Worm (Caenorhabditis elegans) whole organism, young adult: ENCODE data around the gene F33A8.4.
A peak's percentile ranks its signal among the peaks of the same experiment; 100 is the strongest.

Source experiments
- B0019.2 ChIP-seq: fragments of 200-800 bp; sonication (Bioruptor generic); conservative IDR thresholded peaks from 2 replicates; pipeline ENCODE4 v1.3.6; 2022; ENCODE audit warnings: missing genetic modification reagents, missing genetic modification characterization, missing compliant biosample characterization
- D2030.7 ChIP-seq: fragments of 200-800 bp; sonication (Bioruptor generic); IDR thresholded peaks from 2 replicates; pipeline ENCODE4 v1.3.6; 2022; ENCODE audit warnings: missing genetic modification reagents, missing genetic modification characterization, missing compliant biosample characterization
- F23B12.7 ChIP-seq: sonication (generic microtip); optimal IDR thresholded peaks from 2 replicates; lab custom pipeline; 2017; ENCODE audit warnings: missing genetic modification characterization, mild to moderate bottlenecking, missing compliant biosample characterization, antibody characterized with exemption, moderate library complexity; ENCODE audit not compliant: insufficient read depth
- F39B2.1 ChIP-seq: fragments of 200-800 bp; sonication (Bioruptor generic); IDR thresholded peaks from 2 replicates; pipeline ENCODE4 v1.3.6; 2022; ENCODE audit warnings: missing genetic modification reagents, missing genetic modification characterization, missing compliant biosample characterization
- F55B11.4 ChIP-seq: sonication (generic microtip); optimal IDR thresholded peaks from 2 replicates; lab custom pipeline; 2016; ENCODE audit warnings: missing compliant biosample characterization, missing genetic modification characterization, borderline replicate concordance; ENCODE audit not compliant: insufficient read depth
- F57A8.1 ChIP-seq: fragments of 200-800 bp; sonication (Bioruptor generic); optimal IDR thresholded peaks from 2 replicates; lab custom pipeline; 2018; ENCODE audit warnings: mild to moderate bottlenecking, missing genetic modification characterization, moderate library complexity, missing compliant biosample characterization
- F57C9.4 ChIP-seq: sonication (generic microtip); optimal IDR thresholded peaks from 2 replicates; lab custom pipeline; 2017; ENCODE audit warnings: mild to moderate bottlenecking, missing genetic modification characterization, missing compliant biosample characterization
- Y53G8AR.9 ChIP-seq: fragments of 200-800 bp; sonication (Bioruptor generic); conservative IDR thresholded peaks from 2 replicates; pipeline ENCODE4 v1.3.6; 2022; ENCODE audit warnings: missing genetic modification reagents, missing genetic modification characterization, missing compliant biosample characterization
- Y67H2A.10 ChIP-seq: fragments of 200-800 bp; sonication (Bioruptor generic); conservative IDR thresholded peaks from 2 replicates; pipeline ENCODE4 v1.3.6; 2022; ENCODE audit warnings: missing genetic modification reagents, missing genetic modification characterization, missing compliant biosample characterization
- Y79H2A.3 ChIP-seq: fragments of 200-800 bp; sonication (Bioruptor generic); conservative IDR thresholded peaks from 2 replicates; pipeline ENCODE4 v1.3.6; 2022; ENCODE audit warnings: missing genetic modification reagents, missing genetic modification characterization, missing compliant biosample characterization
- Y95B8A.8 ChIP-seq: fragments of 200-800 bp; sonication (Bioruptor generic); IDR thresholded peaks from 2 replicates; pipeline ENCODE4 v1.3.6; 2022; ENCODE audit warnings: missing genetic modification reagents, missing genetic modification characterization, missing compliant biosample characterization
- attf-5 ChIP-seq: fragments of 200-800 bp; sonication (Bioruptor generic); optimal IDR thresholded peaks from 2 replicates; lab custom pipeline; 2018; ENCODE audit warnings: mild to moderate bottlenecking, missing genetic modification characterization, missing compliant biosample characterization
- bed-2 ChIP-seq: fragments of 200-800 bp; sonication (Bioruptor generic); IDR thresholded peaks from 2 replicates; pipeline ENCODE4 v1.3.6; 2022; ENCODE audit warnings: missing genetic modification reagents, missing genetic modification characterization, missing compliant biosample characterization
- cebp-1 ChIP-seq, 2 experiments: fragments of 200-800 bp in 1 of 2; sonication (Bioruptor generic) in 1 of 2; sonication (generic microtip) in 1 of 2; IDR thresholded peaks in 1 of 2; optimal IDR thresholded peaks in 1 of 2; 2 replicates each; pipeline versions ENCODE4 v1.3.6 to Lab custom; 2017 to 2022; ENCODE audit warnings: missing compliant biosample characterization in 2 of 2, missing genetic modification characterization in 2 of 2, mild to moderate bottlenecking in 1 of 2, missing genetic modification reagents in 1 of 2, moderate library complexity in 1 of 2
- ceh-27 ChIP-seq: fragments of 200-800 bp; sonication (Bioruptor generic); optimal IDR thresholded peaks from 2 replicates; lab custom pipeline; 2018; ENCODE audit warnings: mild to moderate bottlenecking, missing genetic modification characterization, moderate library complexity, missing compliant biosample characterization
- ceh-58 ChIP-seq: fragments of 200-800 bp; sonication (Bioruptor generic); IDR thresholded peaks from 2 replicates; pipeline ENCODE4 v1.3.6; 2022; ENCODE audit warnings: missing genetic modification characterization, missing compliant biosample characterization
- ceh-79 ChIP-seq: sonication (generic microtip); optimal IDR thresholded peaks from 2 replicates; lab custom pipeline; 2017; ENCODE audit warnings: mild to moderate bottlenecking, missing genetic modification characterization, missing compliant biosample characterization
- ceh-91 ChIP-seq: fragments of 200-800 bp; sonication (Bioruptor generic); IDR thresholded peaks from 2 replicates; pipeline ENCODE4 v1.3.6; 2022; ENCODE audit warnings: missing genetic modification reagents, missing genetic modification characterization, missing compliant biosample characterization
- die-1 ChIP-seq: sonication (generic microtip); optimal IDR thresholded peaks from 2 replicates; lab custom pipeline; 2016; ENCODE audit warnings: missing genotype, mild to moderate bottlenecking, missing genetic modification characterization, missing compliant biosample characterization
- dpff-1 ChIP-seq: sonication (generic microtip); optimal IDR thresholded peaks from 2 replicates; lab custom pipeline; 2017; ENCODE audit warnings: mild to moderate bottlenecking, missing genetic modification characterization, missing compliant biosample characterization
- dpl-1 ChIP-seq: fragments of 150-350 bp; optimal IDR thresholded peaks from 2 replicates; lab custom pipeline; 2014; ENCODE audit warnings: missing biosample characterization, missing genetic modification reagents, missing genetic modification characterization
- egrh-3 ChIP-seq: fragments of 200-800 bp; sonication (Bioruptor generic); IDR thresholded peaks from 2 replicates; pipeline ENCODE4 v1.3.6; 2022; ENCODE audit warnings: missing genetic modification reagents, missing genetic modification characterization, missing compliant biosample characterization
- fkh-3 ChIP-seq: sonication (generic microtip); optimal IDR thresholded peaks from 2 replicates; lab custom pipeline; 2016; ENCODE audit warnings: mild to moderate bottlenecking, missing genetic modification characterization, missing compliant biosample characterization
- hmg-20 ChIP-seq: fragments of 200-800 bp; sonication (Bioruptor generic); IDR thresholded peaks from 2 replicates; pipeline ENCODE4 v1.3.6; 2022; ENCODE audit warnings: missing genetic modification reagents, missing genetic modification characterization, missing compliant biosample characterization
- hrde-1 ChIP-seq: sonication (generic microtip); optimal IDR thresholded peaks from 2 replicates; lab custom pipeline; 2016; ENCODE audit warnings: missing genetic modification characterization, mild to moderate bottlenecking, missing compliant biosample characterization, moderate library complexity, missing genotype, missing genetic modification reagents, borderline replicate concordance
- hsf-1 ChIP-seq: fragments of 200-800 bp; sonication (Bioruptor generic); IDR thresholded peaks from 2 replicates; pipeline ENCODE4 v1.3.6; 2022; ENCODE audit warnings: missing genetic modification reagents, missing genetic modification characterization, missing compliant biosample characterization
- let-607 ChIP-seq, 2 experiments: fragments of 200-800 bp in 1 of 2; sonication (Bioruptor generic) in 1 of 2; sonication (generic microtip) in 1 of 2; optimal IDR thresholded peaks; 2 replicates each; lab custom pipeline; 2016 to 2018; ENCODE audit warnings: mild to moderate bottlenecking in 2 of 2, missing compliant biosample characterization in 2 of 2, missing genetic modification characterization in 2 of 2, moderate library complexity in 2 of 2, missing genotype in 1 of 2
- lir-1 ChIP-seq: fragments of 200-800 bp; sonication (Bioruptor generic); conservative IDR thresholded peaks from 2 replicates; pipeline ENCODE4 v1.3.6; 2022; ENCODE audit warnings: missing genetic modification reagents, missing genetic modification characterization, missing compliant biosample characterization
- lsl-1 ChIP-seq: fragments of 200-800 bp; sonication (Bioruptor generic); optimal IDR thresholded peaks from 2 replicates; lab custom pipeline; 2018; ENCODE audit warnings: mild to moderate bottlenecking, missing genetic modification characterization, moderate library complexity, missing compliant biosample characterization
- madf-6 ChIP-seq: fragments of 200-800 bp; sonication (Bioruptor generic); IDR thresholded peaks from 2 replicates; pipeline ENCODE4 v1.3.6; 2022; ENCODE audit warnings: missing genetic modification reagents, missing genetic modification characterization, missing compliant biosample characterization
- madf-8 ChIP-seq: fragments of 200-800 bp; sonication (Bioruptor generic); conservative IDR thresholded peaks from 2 replicates; pipeline ENCODE4 v1.3.6; 2022; ENCODE audit warnings: missing genetic modification reagents, missing genetic modification characterization, missing compliant biosample characterization
- mxl-1 ChIP-seq: sonication (generic microtip); optimal IDR thresholded peaks from 2 replicates; lab custom pipeline; 2016; ENCODE audit warnings: missing genetic modification characterization, missing compliant biosample characterization
- nhr-27 ChIP-seq: fragments of 200-800 bp; sonication (Bioruptor generic); optimal IDR thresholded peaks from 2 replicates; lab custom pipeline; 2018; ENCODE audit warnings: mild to moderate bottlenecking, missing genetic modification characterization, moderate library complexity, missing compliant biosample characterization
- nhr-80 ChIP-seq: sonication (generic microtip); optimal IDR thresholded peaks from 2 replicates; lab custom pipeline; 2016; ENCODE audit warnings: missing genetic modification characterization, missing compliant biosample characterization
- rcor-1 ChIP-seq: fragments of 200-800 bp; sonication (Bioruptor generic); IDR thresholded peaks from 2 replicates; pipeline ENCODE4 v1.3.6; 2022; ENCODE audit warnings: missing genetic modification reagents, missing genetic modification characterization, missing compliant biosample characterization
- somi-1 ChIP-seq: fragments of 200-800 bp; sonication (Bioruptor generic); optimal IDR thresholded peaks from 2 replicates; lab custom pipeline; 2018; ENCODE audit warnings: mild to moderate bottlenecking, missing genetic modification characterization, missing compliant biosample characterization
- tbp1 ChIP-seq: fragments of 200-800 bp; sonication (Bioruptor generic); optimal IDR thresholded peaks from 2 replicates; lab custom pipeline; 2018; ENCODE audit warnings: mild to moderate bottlenecking, missing genetic modification characterization, missing compliant biosample characterization
- unc-130 ChIP-seq: sonication (generic microtip); optimal IDR thresholded peaks from 2 replicates; lab custom pipeline; 2016; ENCODE audit warnings: missing genetic modification reagents, missing genetic modification characterization, missing compliant biosample characterization
- unc-62 ChIP-seq: fragments of 150-350 bp; optimal IDR thresholded peaks from 2 replicates; lab custom pipeline; 2014; ENCODE audit warnings: missing biosample characterization, missing genetic modification reagents, missing genetic modification characterization
- xnd-1 ChIP-seq: sonication (generic microtip); optimal IDR thresholded peaks from 2 replicates; lab custom pipeline; 2016; ENCODE audit warnings: missing genotype, missing genetic modification reagents, missing genetic modification characterization, missing compliant biosample characterization
- zfh-2 ChIP-seq: fragments of 200-800 bp; sonication (Bioruptor generic); conservative IDR thresholded peaks from 2 replicates; pipeline ENCODE4 v1.3.6; 2022; ENCODE audit warnings: missing genetic modification reagents, missing genetic modification characterization, missing compliant biosample characterization
- ztf-25 ChIP-seq: fragments of 200-800 bp; sonication (Bioruptor generic); IDR thresholded peaks from 2 replicates; pipeline ENCODE4 v1.3.6; 2022; ENCODE audit warnings: missing genetic modification reagents, missing genetic modification characterization, missing compliant biosample characterization
- ztf-28 ChIP-seq: fragments of 200-800 bp; sonication (Bioruptor generic); IDR thresholded peaks from 2 replicates; pipeline ENCODE4 v1.3.6; 2022; ENCODE audit warnings: missing genetic modification reagents, missing genetic modification characterization, missing compliant biosample characterization

The F33A8.4 gene

ce11 chrII:11045872-11046271 lies 3.0 kb downstream of the F33A8.4 start, which contains the start of gene col-83:
Gene col-83 (minus strand): TSS chrII:11045972.
- TF ChIP-seq dpff-1 (tag; lab: Kevin White, UChicago) (no peak), cebp-1 (GFP tag; IDR thresholded peaks at IDR 0.05; lab: Robert Waterston, UW) (no peak), cebp-1 (tag; optimal IDR thresholded peaks at IDR 0.05; lab: Kevin White, UChicago) (no peak), Y67H2A.10 (GFP tag; lab: Robert Waterston, UW) (no peak), nhr-27 (tag; lab: Kevin White, UChicago) (no peak), nhr-80 (tag; lab: Kevin White, UChicago) (no peak), ceh-91 (GFP tag; lab: Robert Waterston, UW) (no peak), Y53G8AR.9 (GFP tag; lab: Robert Waterston, UW) (no peak), unc-62 (no peak), hrde-1 (tag; lab: Kevin White, UChicago) (no peak), hsf-1 (GFP tag; lab: Robert Waterston, UW) (no peak), ceh-79 (tag; lab: Kevin White, UChicago) (no peak), ceh-27 (no peak), B0019.2 (GFP tag; lab: Robert Waterston, UW) (no peak), lir-1 (GFP tag; lab: Robert Waterston, UW) (no peak)

ce11 chrII:11044193-11044568 lies 4.6 kb downstream of the F33A8.4 start:
- TF ChIP-seq Y79H2A.3 (GFP tag; lab: Robert Waterston, UW) (no peak), F39B2.1 (GFP tag; lab: Robert Waterston, UW) (no peak), let-607 (tag; optimal IDR thresholded peaks at IDR 0.05; lab: Kevin White, UChicago) (no peak), nhr-27 (tag; lab: Kevin White, UChicago) (no peak), zfh-2 (peak; percentile 64)
- TF ChIP-seq, all 124 proteins: peak for 1

ce11 chrII:11043546-11044192 lies 5.2 kb downstream of the F33A8.4 start:
- TF ChIP-seq somi-1 (no peak), xnd-1 (peak; percentile 18), madf-8 (GFP tag; lab: Robert Waterston, UW) (peak; percentile 63), rcor-1 (GFP tag; lab: Robert Waterston, UW) (no peak), die-1 (tag; lab: Kevin White, UChicago) (no peak), F57A8.1 (GFP tag; lab: Kevin White, UChicago) (no peak), madf-6 (GFP tag; lab: Robert Waterston, UW) (peak; percentile 60; the same call in 1 of the 2 replicates), fkh-3 (tag; lab: Kevin White, UChicago) (no peak), lsl-1 (GFP tag; lab: Kevin White, UChicago) (peak; percentile 63), F57C9.4 (tag; lab: Kevin White, UChicago) (no peak)

- no peak for TF ChIP-seq die-1 (tag; lab: Kevin White, UChicago)
- TF ChIP-seq unc-130 (GFP tag; lab: Kevin White, UChicago) = no peak
- peak; percentile 93 for TF ChIP-seq nhr-80 (tag; lab: Kevin White, UChicago)
- peak; percentile 29 for TF ChIP-seq F23B12.7 (tag; lab: Kevin White, UChicago)
- TF ChIP-seq ceh-58 (GFP tag; lab: Robert Waterston, UW) = no peak
- TF ChIP-seq ztf-28 (GFP tag; lab: Robert Waterston, UW) = no peak
- TF ChIP-seq mxl-1 = no peak
- TF ChIP-seq dpl-1 (GFP tag; lab: Kevin White, UChicago) = no peak
- peak; percentile 85 for TF ChIP-seq attf-5 (GFP tag; lab: Kevin White, UChicago)
- no peak for TF ChIP-seq ztf-25 (GFP tag; lab: Robert Waterston, UW)
- TF ChIP-seq hmg-20 = no peak
- TF ChIP-seq tbp1 (GFP tag; lab: Kevin White, UChicago) = peak; percentile 52
- peak; percentile 72 for TF ChIP-seq egrh-3 (GFP tag; lab: Robert Waterston, UW)
- no peak for TF ChIP-seq Y95B8A.8 (GFP tag; lab: Robert Waterston, UW)
- no peak for TF ChIP-seq bed-2 (GFP tag; lab: Robert Waterston, UW)
- no peak for TF ChIP-seq D2030.7 (GFP tag; lab: Robert Waterston, UW)
- TF ChIP-seq F55B11.4 = no peak
Measured at ce11 chrII:11042878-11043331, 5.9 kb downstream of the F33A8.4 start.
